Worm (Caenorhabditis elegans) whole organism, L3 larva: Measurements from ENCODE around the gene F58H1.5.
A peak's percentile ranks its signal among the peaks of the same experiment; 100 is the strongest.

Source experiments
- R02D3.7 ChIP-seq: fragments of 150-350 bp; optimal IDR thresholded peaks from 2 replicates; lab custom pipeline; 2014; ENCODE audit warnings: missing biosample characterization, missing genetic modification characterization
- ZK546.5 ChIP-seq: sonication (generic microtip); optimal IDR thresholded peaks from 2 replicates; lab custom pipeline; 2017; ENCODE audit warnings: missing biosample characterization, missing genetic modification characterization
- ama-1 ChIP-seq: fragments of 150-350 bp; optimal IDR thresholded peaks from 2 replicates; lab custom pipeline; 2018
- ceh-16 ChIP-seq: sonication (generic microtip); optimal IDR thresholded peaks from 2 replicates; lab custom pipeline; 2017; ENCODE audit warnings: missing biosample characterization, missing genetic modification characterization
- ceh-28 ChIP-seq: fragments of 150-350 bp; optimal IDR thresholded peaks from 2 replicates; lab custom pipeline; 2014; ENCODE audit warnings: missing biosample characterization, missing genetic modification reagents, missing genetic modification characterization
- ceh-82 ChIP-seq: fragments of 150-350 bp; optimal IDR thresholded peaks from 2 replicates; lab custom pipeline; 2014; ENCODE audit warnings: missing biosample characterization, missing genetic modification characterization
- ceh-9 ChIP-seq: sonication (generic microtip); optimal IDR thresholded peaks from 2 replicates; lab custom pipeline; 2018; ENCODE audit warnings: missing biosample characterization, missing genetic modification characterization
- egl-27 ChIP-seq: sonication (generic microtip); optimal IDR thresholded peaks from 4 replicates; lab custom pipeline; 2017; ENCODE audit warnings: missing biosample characterization, missing genetic modification reagents, missing genetic modification characterization
- elt-1 ChIP-seq: fragments of 150-350 bp; optimal IDR thresholded peaks from 2 replicates; lab custom pipeline; 2014; ENCODE audit warnings: missing biosample characterization, missing genetic modification characterization
- elt-2 ChIP-seq: sonication (generic microtip); optimal IDR thresholded peaks from 2 replicates; lab custom pipeline; 2016; ENCODE audit warnings: missing genetic modification reagents, mild to moderate bottlenecking, missing genetic modification characterization, missing compliant biosample characterization
- elt-3 ChIP-seq, 3 experiments: fragments of 150-350 bp in 1 of 3; sonication (generic microtip) in 2 of 3; optimal IDR thresholded peaks; 2 replicates in 2 of 3; 4 replicates in 1 of 3; lab custom pipeline; 2014 to 2017; ENCODE audit warnings: missing biosample characterization in 3 of 3, missing genetic modification characterization in 3 of 3
- eor-1 ChIP-seq, 2 experiments: fragments of 150-350 bp; optimal IDR thresholded peaks; 2 replicates each; lab custom pipeline; 2014 to 2018; ENCODE audit warnings: missing biosample characterization in 2 of 2, missing genetic modification characterization in 2 of 2
- fkh-10 ChIP-seq: sonication (generic microtip); optimal IDR thresholded peaks from 2 replicates; lab custom pipeline; 2017; ENCODE audit warnings: missing biosample characterization, missing genetic modification reagents, missing genetic modification characterization
- fkh-2 ChIP-seq: fragments of 150-350 bp; optimal IDR thresholded peaks from 2 replicates; lab custom pipeline; 2014; ENCODE audit warnings: missing biosample characterization, missing genetic modification reagents, missing genetic modification characterization
- fos-1 ChIP-seq: fragments of 150-350 bp; optimal IDR thresholded peaks from 2 replicates; lab custom pipeline; 2014; ENCODE audit warnings: missing biosample characterization, missing genetic modification characterization
- hmg-11 ChIP-seq: sonication (generic microtip); optimal IDR thresholded peaks from 2 replicates; lab custom pipeline; 2016; ENCODE audit warnings: missing genetic modification characterization, missing compliant biosample characterization
- jun-1 ChIP-seq: fragments of 150-350 bp; optimal IDR thresholded peaks from 2 replicates; lab custom pipeline; 2014; ENCODE audit warnings: missing biosample characterization, missing genetic modification reagents, missing genetic modification characterization
- lin-15B ChIP-seq: fragments of 150-350 bp; optimal IDR thresholded peaks from 2 replicates; lab custom pipeline; 2014; ENCODE audit warnings: missing biosample characterization, missing genetic modification characterization
- lin-39 ChIP-seq: fragments of 150-350 bp; optimal IDR thresholded peaks from 2 replicates; lab custom pipeline; 2018; ENCODE audit warnings: missing biosample characterization, missing genetic modification reagents, missing genetic modification characterization
- lsy-12 ChIP-seq: sonication (generic microtip); optimal IDR thresholded peaks from 2 replicates; lab custom pipeline; 2016; ENCODE audit warnings: mild to moderate bottlenecking, missing genetic modification characterization, missing compliant biosample characterization
- mdl-1 ChIP-seq: fragments of 150-350 bp; optimal IDR thresholded peaks from 2 replicates; lab custom pipeline; 2014; ENCODE audit warnings: missing biosample characterization, missing genetic modification characterization
- mml-1 ChIP-seq: fragments of 150-350 bp; sonication (generic microtip); optimal IDR thresholded peaks from 3 replicates; lab custom pipeline; 2014; ENCODE audit warnings: missing biosample characterization, missing genetic modification characterization
- nfya-1 ChIP-seq: sonication (generic microtip); optimal IDR thresholded peaks from 2 replicates; lab custom pipeline; 2017; ENCODE audit warnings: missing genetic modification characterization, mild to moderate bottlenecking, missing compliant biosample characterization, antibody characterized with exemption, moderate library complexity; ENCODE audit not compliant: insufficient read depth
- nhr-11 ChIP-seq: fragments of 150-350 bp; optimal IDR thresholded peaks from 2 replicates; lab custom pipeline; 2014; ENCODE audit warnings: missing biosample characterization, missing genetic modification characterization
- nhr-12 ChIP-seq: fragments of 150-350 bp; optimal IDR thresholded peaks from 2 replicates; lab custom pipeline; 2014; ENCODE audit warnings: missing biosample characterization, missing genetic modification characterization
- nhr-23 ChIP-seq: fragments of 150-350 bp; optimal IDR thresholded peaks from 2 replicates; lab custom pipeline; 2014; ENCODE audit warnings: missing biosample characterization, missing genetic modification reagents, missing genetic modification characterization
- nhr-237 ChIP-seq: fragments of 150-350 bp; optimal IDR thresholded peaks from 2 replicates; lab custom pipeline; 2014; ENCODE audit warnings: missing biosample characterization, missing genetic modification characterization
- nhr-25 ChIP-seq: sonication (generic microtip); optimal IDR thresholded peaks from 2 replicates; lab custom pipeline; 2017; ENCODE audit warnings: missing biosample characterization, missing genetic modification characterization
- nhr-28 ChIP-seq: fragments of 150-350 bp; optimal IDR thresholded peaks from 2 replicates; lab custom pipeline; 2014; ENCODE audit warnings: missing biosample characterization, missing genetic modification characterization
- nhr-67 ChIP-seq: fragments of 150-350 bp; optimal IDR thresholded peaks from 2 replicates; lab custom pipeline; 2014; ENCODE audit warnings: missing biosample characterization, missing genetic modification characterization
- nhr-77 ChIP-seq: fragments of 150-350 bp; optimal IDR thresholded peaks from 2 replicates; lab custom pipeline; 2014; ENCODE audit warnings: missing biosample characterization, missing genetic modification characterization
- pha-4 ChIP-seq: fragments of 150-350 bp; optimal IDR thresholded peaks from 2 replicates; lab custom pipeline; 2014; ENCODE audit warnings: missing biosample characterization, missing genetic modification reagents, missing genetic modification characterization
- pqm-1 ChIP-seq: fragments of 150-350 bp; optimal IDR thresholded peaks from 2 replicates; lab custom pipeline; 2017; ENCODE audit warnings: missing biosample characterization, missing genetic modification characterization, inconsistent platforms
- sea-2 ChIP-seq: fragments of 150-350 bp; sonication (generic microtip); optimal IDR thresholded peaks from 4 replicates; lab custom pipeline; 2014; ENCODE audit warnings: missing biosample characterization, missing genetic modification reagents, missing genetic modification characterization
- snpc-4 ChIP-seq: fragments of 150-350 bp; optimal IDR thresholded peaks from 2 replicates; lab custom pipeline; 2014; ENCODE audit warnings: missing biosample characterization, missing genetic modification characterization
- tbx-2 ChIP-seq: sonication (generic microtip); optimal IDR thresholded peaks from 2 replicates; lab custom pipeline; 2016; ENCODE audit warnings: mild to moderate bottlenecking, missing genetic modification characterization, missing compliant biosample characterization
- unc-62 ChIP-seq: fragments of 150-350 bp; sonication (generic microtip); optimal IDR thresholded peaks from 4 replicates; lab custom pipeline; 2014; ENCODE audit warnings: missing biosample characterization, missing genetic modification reagents, missing genetic modification characterization
- zag-1 ChIP-seq: fragments of 150-350 bp; optimal IDR thresholded peaks from 2 replicates; lab custom pipeline; 2014; ENCODE audit warnings: missing biosample characterization, missing genetic modification characterization
- ztf-11 ChIP-seq: fragments of 150-350 bp; optimal IDR thresholded peaks from 2 replicates; lab custom pipeline; 2014; ENCODE audit warnings: missing biosample characterization, missing genetic modification characterization
- ztf-4 ChIP-seq: fragments of 150-350 bp; optimal IDR thresholded peaks from 2 replicates; lab custom pipeline; 2014; ENCODE audit warnings: missing biosample characterization, missing genetic modification characterization

The F58H1.5 gene

DNA sequence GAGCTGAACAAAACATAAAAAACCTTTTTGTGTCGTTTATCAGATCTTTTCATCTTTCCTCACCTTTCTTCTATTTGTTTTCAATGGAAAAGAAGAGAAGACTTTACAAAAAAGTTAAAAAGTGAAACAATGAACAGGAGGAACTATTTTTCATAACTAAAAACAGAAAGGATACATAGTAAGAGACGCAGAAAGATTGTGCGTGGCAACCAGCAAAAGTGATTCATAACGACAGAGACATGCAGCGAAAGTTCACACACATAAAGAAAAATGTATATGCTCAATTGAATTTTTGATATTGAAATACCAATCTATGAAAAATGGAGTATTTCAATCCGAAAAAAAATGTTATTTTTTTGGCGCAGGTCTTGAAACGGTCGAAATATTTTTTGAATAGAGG is 31.7 kb downstream of the F58H1.5 start:
- TF ChIP-seq mml-1 (tag; lab: Kevin White, UChicago) = no peak
- TF ChIP-seq ceh-82 (tag; lab: Kevin White, UChicago) = no peak
- no peak for TF ChIP-seq nhr-28 (tag; lab: Kevin White, UChicago)
- no peak for TF ChIP-seq ztf-4 (tag; lab: Kevin White, UChicago)
- TF ChIP-seq pqm-1 = no peak
- no peak for TF ChIP-seq nhr-11 (tag; lab: Kevin White, UChicago)
- no peak for TF ChIP-seq ama-1 (lab: Kevin White, UChicago)
- TF ChIP-seq nhr-23 (tag; lab: Kevin White, UChicago) = no peak
- no peak for TF ChIP-seq ceh-9 (tag; lab: Kevin White, UChicago)
- no peak for TF ChIP-seq lin-39 (tag; lab: Kevin White, UChicago)
- no peak for TF ChIP-seq fos-1 (tag; lab: Kevin White, UChicago)
- TF ChIP-seq pha-4 (tag; lab: Kevin White, UChicago) = no peak
- TF ChIP-seq nhr-12 (tag; lab: Kevin White, UChicago) = no peak
- TF ChIP-seq lin-15B (tag; lab: Kevin White, UChicago) = no peak

DNA sequence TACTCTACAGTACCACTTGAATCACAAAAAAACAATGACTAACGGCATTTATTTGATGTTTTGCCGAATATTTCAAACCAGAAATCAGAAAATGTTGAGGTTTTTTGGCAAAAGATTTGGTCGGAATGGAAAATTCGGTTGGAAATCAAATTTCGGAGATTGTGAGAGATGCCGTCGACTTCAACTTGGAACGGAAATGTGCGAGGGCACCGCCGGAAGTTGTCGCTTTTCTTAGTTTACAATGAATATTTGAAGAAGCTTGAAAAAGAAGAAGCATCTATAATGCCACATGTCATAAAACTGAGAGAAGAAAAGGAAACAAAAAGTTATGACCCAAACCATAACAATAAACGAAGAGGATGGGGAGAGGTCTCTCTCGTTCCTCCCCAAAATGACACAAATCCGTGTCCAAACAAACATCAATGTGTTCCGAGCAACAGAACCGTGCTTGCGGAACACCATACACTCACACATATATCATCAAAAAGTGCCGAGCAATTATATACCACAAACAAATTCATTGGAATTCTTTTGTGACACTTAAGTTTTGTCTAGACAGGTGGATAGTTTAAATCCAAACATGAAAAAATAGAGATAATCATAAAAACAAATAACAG is 32.4 kb downstream of the F58H1.5 start:
- TF ChIP-seq fkh-10 (GFP tag; lab: Kevin White, UChicago) = peak; percentile 91
- no peak for TF ChIP-seq zag-1 (tag; lab: Kevin White, UChicago)
- peak; percentile 16 for TF ChIP-seq pha-4 (tag; lab: Kevin White, UChicago)
- TF ChIP-seq ama-1 (lab: Kevin White, UChicago) = peak; percentile 7
- TF ChIP-seq, all 47 proteins: peak for 3

DNA sequence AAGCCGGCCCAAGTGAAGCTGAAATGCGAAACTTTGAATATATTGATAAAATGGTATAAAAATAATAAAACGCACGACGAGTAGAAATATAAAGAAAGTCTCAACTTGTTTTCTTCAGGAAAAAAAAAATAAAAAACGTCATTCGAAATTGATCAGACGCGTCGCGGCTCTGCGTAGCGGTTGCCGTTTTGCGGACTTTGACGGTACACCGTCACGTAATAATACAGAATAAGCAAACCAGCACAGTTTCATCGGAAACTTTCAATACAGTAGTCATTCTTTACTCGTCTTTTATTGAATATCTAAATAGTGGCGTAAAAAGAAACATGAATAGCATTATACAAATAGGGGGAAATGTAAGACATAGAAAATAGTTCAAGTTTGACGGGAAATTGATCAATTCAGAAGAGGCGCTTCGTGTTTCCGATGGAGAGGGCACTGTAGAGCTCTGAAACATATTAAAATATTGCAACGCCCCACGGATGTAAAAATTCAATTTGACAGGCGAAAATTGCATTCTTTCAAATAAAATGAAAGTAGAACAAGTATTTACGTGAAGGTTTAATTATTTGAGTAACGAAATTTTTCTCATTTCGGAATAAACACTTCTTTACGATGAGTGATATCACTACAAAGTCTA is 35.6 kb downstream of the F58H1.5 start, which contains the start of the genes cyl-1 and C52E4.7:
cyl-1 (minus strand) TSS at position 18 of the 640 bp plus-strand sequence.
C52E4.7 (plus strand) TSS at position 590 of the 640 bp plus-strand sequence.
- TF ChIP-seq nhr-237 = no peak
- no peak for TF ChIP-seq ceh-16 (tag; lab: Kevin White, UChicago)
- TF ChIP-seq ceh-28 (tag; lab: Kevin White, UChicago) = no peak
- peak; percentile 37 for TF ChIP-seq elt-2 (tag; lab: Kevin White, UChicago)
- no peak for TF ChIP-seq nhr-28 (tag; lab: Kevin White, UChicago)
- TF ChIP-seq pqm-1 = peak; percentile 36
- peak; percentile 77 for TF ChIP-seq pha-4 (tag; lab: Kevin White, UChicago)
- TF ChIP-seq jun-1 (tag; lab: Kevin White, UChicago) = no peak
- no peak for TF ChIP-seq tbx-2
- TF ChIP-seq mdl-1 (tag; lab: Kevin White, UChicago) = no peak
- TF ChIP-seq hmg-11 (tag; lab: Kevin White, UChicago) = peak; percentile 46
- peak; percentile 77 for TF ChIP-seq nfya-1 (tag; lab: Kevin White, UChicago)
- no peak for TF ChIP-seq ama-1 (lab: Kevin White, UChicago)
- TF ChIP-seq lsy-12 (tag; lab: Kevin White, UChicago) = no peak
- no peak for TF ChIP-seq R02D3.7 (tag; lab: Kevin White, UChicago)
- TF ChIP-seq snpc-4 (tag; lab: Kevin White, UChicago) = peak; percentile 73
- no peak for TF ChIP-seq sea-2 (GFP tag; lab: Kevin White, UChicago)
- no peak for TF ChIP-seq ztf-4 (tag; lab: Kevin White, UChicago)
- TF ChIP-seq elt-3 (tag; optimal IDR thresholded peaks at IDR 0.05; lab: Kevin White, UChicago) = no peak
- no peak for TF ChIP-seq nhr-67 (tag; lab: Kevin White, UChicago)
- TF ChIP-seq elt-1 (tag; lab: Kevin White, UChicago) = no peak
- no peak for TF ChIP-seq nhr-25 (tag; lab: Kevin White, UChicago)
- TF ChIP-seq fos-1 (tag; lab: Kevin White, UChicago) = no peak
- no peak for TF ChIP-seq mml-1 (tag; lab: Kevin White, UChicago)
- TF ChIP-seq nhr-23 (tag; lab: Kevin White, UChicago) = peak; percentile 47
- no peak for TF ChIP-seq fkh-2 (tag; lab: Kevin White, UChicago)
- TF ChIP-seq lin-15B (tag; lab: Kevin White, UChicago) = peak; percentile 67
- TF ChIP-seq, all 47 proteins: peak for 8

DNA sequence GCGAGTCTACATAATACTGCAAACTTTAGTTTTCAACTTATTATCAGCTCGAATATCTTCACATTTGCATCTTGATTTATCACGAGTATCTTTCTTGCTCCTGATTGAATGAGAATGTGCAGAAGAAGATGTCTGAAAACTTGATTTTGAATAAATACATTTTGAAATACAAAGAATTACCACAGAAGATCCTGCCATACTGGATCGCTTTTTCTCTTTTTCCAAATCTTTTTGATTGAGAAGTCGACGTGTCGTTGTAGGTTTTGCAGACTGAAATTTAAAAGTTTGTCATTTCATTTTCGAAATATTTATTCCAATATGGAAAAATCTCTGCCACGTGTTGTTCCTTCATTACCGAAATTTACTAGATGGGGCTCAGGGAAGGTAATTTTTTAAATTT is 37.7 kb downstream of the F58H1.5 start, which contains the start of gene C52E4.12:
C52E4.12 (plus strand) TSS at position 301 of the 400 bp plus-strand sequence.
- no peak for TF ChIP-seq jun-1 (tag; lab: Kevin White, UChicago)
- TF ChIP-seq hmg-11 (tag; lab: Kevin White, UChicago) = no peak
- TF ChIP-seq egl-27 = no peak
- no peak for TF ChIP-seq ceh-28 (tag; lab: Kevin White, UChicago)
- no peak for TF ChIP-seq nhr-77 (tag; lab: Kevin White, UChicago)
- TF ChIP-seq eor-1 (tag; optimal IDR thresholded peaks at IDR 0.05; lab: Kevin White, UChicago) = no peak
- no peak for TF ChIP-seq ceh-16 (tag; lab: Kevin White, UChicago)
- TF ChIP-seq ztf-11 (tag; lab: Kevin White, UChicago) = no peak
- TF ChIP-seq tbx-2 = no peak
- no peak for TF ChIP-seq ZK546.5 (tag; lab: Kevin White, UChicago)
- no peak for TF ChIP-seq mml-1 (tag; lab: Kevin White, UChicago)
- no peak for TF ChIP-seq unc-62 (GFP tag; lab: Kevin White, UChicago)
- TF ChIP-seq sea-2 (GFP tag; lab: Kevin White, UChicago) = no peak
